Worm (Caenorhabditis elegans) whole organism, late embryonic: ENCODE data around the gene Y53F4B.12.

ENCODE experiments used
- eyg-1 ChIP-seq: sonication (generic microtip); optimal IDR thresholded peaks from 2 replicates; lab custom pipeline; 2016; ENCODE audit warnings: missing genotype, missing genetic modification characterization, missing compliant biosample characterization
- hlh-8 ChIP-seq: sonication (generic microtip); optimal IDR thresholded peaks from 2 replicates; lab custom pipeline; 2016; ENCODE audit warnings: missing genotype, missing genetic modification characterization, missing compliant biosample characterization
- mec-3 ChIP-seq: sonication (generic microtip); optimal IDR thresholded peaks from 2 replicates; lab custom pipeline; 2016; ENCODE audit warnings: borderline replicate concordance, missing genetic modification characterization, missing compliant biosample characterization
- pha-4 ChIP-seq: fragments of 150-350 bp; optimal IDR thresholded peaks from 2 replicates; lab custom pipeline; 2018; ENCODE audit warnings: missing biosample characterization, missing genetic modification reagents, missing genetic modification characterization
- syd-9 ChIP-seq: sonication (generic microtip); optimal IDR thresholded peaks from 2 replicates; lab custom pipeline; 2016; ENCODE audit warnings: mild to moderate bottlenecking, missing genetic modification characterization, moderate library complexity, missing compliant biosample characterization

DNA sequence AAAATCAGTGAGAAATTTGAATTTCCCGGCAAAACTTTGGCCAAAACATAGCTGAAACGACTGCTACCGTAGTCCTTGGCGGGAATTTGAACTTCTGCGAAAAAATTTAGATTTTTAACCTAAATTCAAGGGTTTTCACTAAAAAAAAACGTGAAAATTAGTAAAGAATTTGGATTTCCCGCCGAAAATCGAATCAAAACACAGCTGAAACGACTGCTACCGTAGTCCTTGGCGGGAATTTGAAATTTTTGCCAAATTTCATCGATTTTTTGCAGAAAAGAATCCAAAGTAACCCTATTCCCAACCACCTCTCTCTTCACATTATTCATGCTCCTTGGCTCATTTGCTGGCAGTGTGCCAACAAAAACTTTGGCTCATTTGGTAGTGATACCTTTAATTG, 6.1 kb downstream of the Y53F4B.12 start:
- TF ChIP-seq syd-9 (tag; lab: Kevin White, UChicago) (no peak), hlh-8 (tag; lab: Kevin White, UChicago) (no peak), pha-4 (tag; lab: Kevin White, UChicago) (no peak), eyg-1 (tag; lab: Kevin White, UChicago) (no peak), mec-3 (tag; lab: Kevin White, UChicago) (no peak)
